Worm (Caenorhabditis elegans) whole organism, L3 larva: ENCODE results near the gene kin-4.

Experiments
- R02D3.7 ChIP-seq: fragments of 150-350 bp; optimal IDR thresholded peaks from 2 replicates; lab custom pipeline; 2014; ENCODE audit warnings: missing biosample characterization, missing genetic modification characterization
- ZK546.5 ChIP-seq: sonication (generic microtip); optimal IDR thresholded peaks from 2 replicates; lab custom pipeline; 2017; ENCODE audit warnings: missing biosample characterization, missing genetic modification characterization
- aly-2 ChIP-seq: fragments of 150-350 bp; optimal IDR thresholded peaks from 2 replicates; lab custom pipeline; 2014; ENCODE audit warnings: missing biosample characterization, missing genetic modification characterization
- ama-1 ChIP-seq: fragments of 150-350 bp; optimal IDR thresholded peaks from 2 replicates; lab custom pipeline; 2018
- ceh-16 ChIP-seq: sonication (generic microtip); optimal IDR thresholded peaks from 2 replicates; lab custom pipeline; 2017; ENCODE audit warnings: missing biosample characterization, missing genetic modification characterization
- ceh-28 ChIP-seq: fragments of 150-350 bp; optimal IDR thresholded peaks from 2 replicates; lab custom pipeline; 2014; ENCODE audit warnings: missing biosample characterization, missing genetic modification reagents, missing genetic modification characterization
- ceh-82 ChIP-seq: fragments of 150-350 bp; optimal IDR thresholded peaks from 2 replicates; lab custom pipeline; 2014; ENCODE audit warnings: missing biosample characterization, missing genetic modification characterization
- daf-12 ChIP-seq: fragments of 150-350 bp; optimal IDR thresholded peaks from 2 replicates; lab custom pipeline; 2014; ENCODE audit warnings: missing biosample characterization, missing genetic modification reagents, missing genetic modification characterization
- egl-27 ChIP-seq: sonication (generic microtip); optimal IDR thresholded peaks from 4 replicates; lab custom pipeline; 2017; ENCODE audit warnings: missing biosample characterization, missing genetic modification reagents, missing genetic modification characterization
- egl-5 ChIP-seq: fragments of 150-350 bp; optimal IDR thresholded peaks from 2 replicates; lab custom pipeline; 2017; ENCODE audit warnings: missing biosample characterization, missing genetic modification reagents, missing genetic modification characterization, inconsistent platforms
- elt-1 ChIP-seq: fragments of 150-350 bp; optimal IDR thresholded peaks from 2 replicates; lab custom pipeline; 2014; ENCODE audit warnings: missing biosample characterization, missing genetic modification characterization
- elt-2 ChIP-seq: sonication (generic microtip); optimal IDR thresholded peaks from 2 replicates; lab custom pipeline; 2016; ENCODE audit warnings: missing genetic modification reagents, mild to moderate bottlenecking, missing genetic modification characterization, missing compliant biosample characterization
- fkh-10 ChIP-seq: sonication (generic microtip); optimal IDR thresholded peaks from 2 replicates; lab custom pipeline; 2017; ENCODE audit warnings: missing biosample characterization, missing genetic modification reagents, missing genetic modification characterization
- fkh-2 ChIP-seq: fragments of 150-350 bp; optimal IDR thresholded peaks from 2 replicates; lab custom pipeline; 2014; ENCODE audit warnings: missing biosample characterization, missing genetic modification reagents, missing genetic modification characterization
- fos-1 ChIP-seq: fragments of 150-350 bp; optimal IDR thresholded peaks from 2 replicates; lab custom pipeline; 2014; ENCODE audit warnings: missing biosample characterization, missing genetic modification characterization
- hmg-11 ChIP-seq: sonication (generic microtip); optimal IDR thresholded peaks from 2 replicates; lab custom pipeline; 2016; ENCODE audit warnings: missing genetic modification characterization, missing compliant biosample characterization
- lin-15B ChIP-seq: fragments of 150-350 bp; optimal IDR thresholded peaks from 2 replicates; lab custom pipeline; 2014; ENCODE audit warnings: missing biosample characterization, missing genetic modification characterization
- lin-39 ChIP-seq: fragments of 150-350 bp; optimal IDR thresholded peaks from 2 replicates; lab custom pipeline; 2018; ENCODE audit warnings: missing biosample characterization, missing genetic modification reagents, missing genetic modification characterization
- lsy-12 ChIP-seq: sonication (generic microtip); optimal IDR thresholded peaks from 2 replicates; lab custom pipeline; 2016; ENCODE audit warnings: mild to moderate bottlenecking, missing genetic modification characterization, missing compliant biosample characterization
- mdl-1 ChIP-seq: fragments of 150-350 bp; optimal IDR thresholded peaks from 2 replicates; lab custom pipeline; 2014; ENCODE audit warnings: missing biosample characterization, missing genetic modification characterization
- nfya-1 ChIP-seq: sonication (generic microtip); optimal IDR thresholded peaks from 2 replicates; lab custom pipeline; 2017; ENCODE audit warnings: missing genetic modification characterization, mild to moderate bottlenecking, missing compliant biosample characterization, antibody characterized with exemption, moderate library complexity; ENCODE audit not compliant: insufficient read depth
- nhr-11 ChIP-seq: fragments of 150-350 bp; optimal IDR thresholded peaks from 2 replicates; lab custom pipeline; 2014; ENCODE audit warnings: missing biosample characterization, missing genetic modification characterization
- nhr-12 ChIP-seq: fragments of 150-350 bp; optimal IDR thresholded peaks from 2 replicates; lab custom pipeline; 2014; ENCODE audit warnings: missing biosample characterization, missing genetic modification characterization
- nhr-23 ChIP-seq: fragments of 150-350 bp; optimal IDR thresholded peaks from 2 replicates; lab custom pipeline; 2014; ENCODE audit warnings: missing biosample characterization, missing genetic modification reagents, missing genetic modification characterization
- nhr-237 ChIP-seq: fragments of 150-350 bp; optimal IDR thresholded peaks from 2 replicates; lab custom pipeline; 2014; ENCODE audit warnings: missing biosample characterization, missing genetic modification characterization
- nhr-25 ChIP-seq: sonication (generic microtip); optimal IDR thresholded peaks from 2 replicates; lab custom pipeline; 2017; ENCODE audit warnings: missing biosample characterization, missing genetic modification characterization
- nhr-67 ChIP-seq: fragments of 150-350 bp; optimal IDR thresholded peaks from 2 replicates; lab custom pipeline; 2014; ENCODE audit warnings: missing biosample characterization, missing genetic modification characterization
- nhr-76 ChIP-seq: fragments of 150-350 bp; sonication (generic microtip); optimal IDR thresholded peaks from 5 replicates; lab custom pipeline; 2014; ENCODE audit warnings: missing biosample characterization, missing genetic modification characterization
- pqm-1 ChIP-seq: fragments of 150-350 bp; optimal IDR thresholded peaks from 2 replicates; lab custom pipeline; 2017; ENCODE audit warnings: missing biosample characterization, missing genetic modification characterization, inconsistent platforms
- sea-2 ChIP-seq: fragments of 150-350 bp; sonication (generic microtip); optimal IDR thresholded peaks from 4 replicates; lab custom pipeline; 2014; ENCODE audit warnings: missing biosample characterization, missing genetic modification reagents, missing genetic modification characterization
- skn-1 ChIP-seq: fragments of 150-350 bp; optimal IDR thresholded peaks from 2 replicates; lab custom pipeline; 2014; ENCODE audit warnings: missing biosample characterization, missing genetic modification characterization
- snpc-4 ChIP-seq: fragments of 150-350 bp; optimal IDR thresholded peaks from 2 replicates; lab custom pipeline; 2014; ENCODE audit warnings: missing biosample characterization, missing genetic modification characterization
- tbx-2 ChIP-seq: sonication (generic microtip); optimal IDR thresholded peaks from 2 replicates; lab custom pipeline; 2016; ENCODE audit warnings: mild to moderate bottlenecking, missing genetic modification characterization, missing compliant biosample characterization
- unc-39 ChIP-seq: sonication (generic microtip); optimal IDR thresholded peaks from 4 replicates; lab custom pipeline; 2017; ENCODE audit warnings: missing biosample characterization, missing genetic modification characterization
- unc-62 ChIP-seq: fragments of 150-350 bp; sonication (generic microtip); optimal IDR thresholded peaks from 4 replicates; lab custom pipeline; 2014; ENCODE audit warnings: missing biosample characterization, missing genetic modification reagents, missing genetic modification characterization
- zag-1 ChIP-seq: fragments of 150-350 bp; optimal IDR thresholded peaks from 2 replicates; lab custom pipeline; 2014; ENCODE audit warnings: missing biosample characterization, missing genetic modification characterization
- ztf-11 ChIP-seq: fragments of 150-350 bp; optimal IDR thresholded peaks from 2 replicates; lab custom pipeline; 2014; ENCODE audit warnings: missing biosample characterization, missing genetic modification characterization
- ztf-4 ChIP-seq: fragments of 150-350 bp; optimal IDR thresholded peaks from 2 replicates; lab custom pipeline; 2014; ENCODE audit warnings: missing biosample characterization, missing genetic modification characterization

kin-4 gene

ce11 chrIV:11452928-11453327 lies 27.4 kb downstream of the kin-4 start:
- TF ChIP-seq lin-39 (peak; percentile 55), tbx-2 (tag; lab: Kevin White, UChicago) (no peak), ama-1 (lab: Kevin White, UChicago) (no peak)

- TF ChIP-seq elt-1 (tag; lab: Kevin White, UChicago) (no peak), ztf-4 (tag; lab: Kevin White, UChicago) (no peak), nhr-12 (tag; lab: Kevin White, UChicago) (no peak), nhr-76 (tag; lab: Kevin White, UChicago) (no peak), nhr-237 (no peak), ceh-28 (no peak), lin-39 (no peak), skn-1 (tag; lab: Kevin White, UChicago) (no peak), daf-12 (no peak), sea-2 (GFP tag; lab: Kevin White, UChicago) (no peak), ztf-11 (tag; lab: Kevin White, UChicago) (no peak), fkh-2 (tag; lab: Kevin White, UChicago) (no peak)
Measured at ce11 chrIV:11455824-11456223, 30.3 kb downstream of the kin-4 start.

ce11 chrIV:11458700-11459263 lies 33.2 kb downstream of the kin-4 start:
- TF ChIP-seq egl-5 (tag; lab: Kevin White, UChicago) (no peak), ceh-16 (tag; lab: Kevin White, UChicago) (no peak), nfya-1 (tag; lab: Kevin White, UChicago) (peak; percentile 13), unc-62 (no peak), ama-1 (lab: Kevin White, UChicago) (no peak)

- TF ChIP-seq lsy-12 (tag; lab: Kevin White, UChicago): no peak
- TF ChIP-seq pqm-1 (tag; lab: Kevin White, UChicago): no peak
- no peak for TF ChIP-seq nhr-25
- TF ChIP-seq mdl-1 (tag; lab: Kevin White, UChicago): no peak
- TF ChIP-seq unc-39 (tag; lab: Kevin White, UChicago): no peak
- no peak for TF ChIP-seq fkh-10 (GFP tag; lab: Kevin White, UChicago)
- TF ChIP-seq snpc-4 (tag; lab: Kevin White, UChicago): no peak
- TF ChIP-seq ceh-28: no peak
- no peak for TF ChIP-seq nhr-67 (tag; lab: Kevin White, UChicago)
- no peak for TF ChIP-seq aly-2 (tag; lab: Kevin White, UChicago)
- TF ChIP-seq nhr-237: no peak
- TF ChIP-seq fos-1 (tag; lab: Kevin White, UChicago): no peak
- TF ChIP-seq nhr-11: no peak
- no peak for TF ChIP-seq egl-27 (tag; lab: Kevin White, UChicago)
- TF ChIP-seq, all 47 proteins: peak for 0
Measured at ce11 chrIV:11459684-11460083, 34.1 kb downstream of the kin-4 start, which contains the start of gene npr-3. Gene npr-3 (plus strand): TSS chrIV:11459984.

ce11 chrIV:11461335-11461734 lies 35.8 kb downstream of the kin-4 start:
- TF ChIP-seq hmg-11 (tag; lab: Kevin White, UChicago) (no peak), lin-39 (peak; percentile 19)
- TF ChIP-seq, all 47 proteins: peak for 1

DNA sequence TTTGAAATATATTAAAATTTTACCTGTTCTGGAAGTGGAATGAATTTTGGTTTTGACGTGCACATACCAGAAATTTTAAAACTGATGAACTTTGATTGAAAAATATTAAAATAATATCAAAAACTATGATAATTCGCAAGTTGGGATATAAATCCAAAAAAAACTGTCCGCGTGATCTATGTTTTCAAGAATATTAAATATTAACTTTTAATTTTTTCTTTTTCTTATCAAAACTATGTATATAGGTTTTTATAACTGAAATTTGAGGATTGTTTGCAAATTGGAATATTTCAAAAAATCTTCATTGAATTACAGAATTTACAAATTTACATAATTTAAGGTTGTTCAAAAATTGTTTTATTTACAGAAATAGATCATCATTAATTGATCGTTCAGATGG lies 39.6 kb downstream of the kin-4 start, which contains the start of gene C10C6.3:
C10C6.3 (minus strand) TSS at position 101 of the 400 bp plus-strand sequence.
- TF ChIP-seq nhr-25 (no peak), fkh-2 (tag; lab: Kevin White, UChicago) (no peak), fos-1 (tag; lab: Kevin White, UChicago) (no peak), ZK546.5 (tag; lab: Kevin White, UChicago) (no peak), skn-1 (tag; lab: Kevin White, UChicago) (no peak), elt-2 (tag; lab: Kevin White, UChicago) (no peak), nhr-12 (tag; lab: Kevin White, UChicago) (no peak), elt-1 (tag; lab: Kevin White, UChicago) (no peak), lin-39 (no peak), nhr-67 (tag; lab: Kevin White, UChicago) (no peak), zag-1 (tag; lab: Kevin White, UChicago) (no peak), nhr-23 (tag; lab: Kevin White, UChicago) (no peak), R02D3.7 (tag; lab: Kevin White, UChicago) (no peak), ceh-82 (tag; lab: Kevin White, UChicago) (no peak), tbx-2 (tag; lab: Kevin White, UChicago) (no peak), lin-15B (tag; lab: Kevin White, UChicago) (no peak), aly-2 (tag; lab: Kevin White, UChicago) (no peak)
